Fruit fly (Drosophila melanogaster) S2 (cell line): Measurements from ENCODE around the gene CG32485.

Source experiments
- CG8478 ChIP-seq: fragments of >200 bp; optimal IDR thresholded peaks from 2 replicates; lab custom pipeline; 2018
- CTCF ChIP-seq, 2 experiments: fragments of >200 bp; optimal IDR thresholded peaks; 2 replicates each; lab custom pipeline; 2018

The CG32485 gene

dm6 chr3L:3050185-3050584 lies at the start of gene CG32485:
Gene CG32485 (plus strand): TSS chr3L:3050323.
- TF ChIP-seq CTCF (optimal IDR thresholded peaks at IDR 0.05; lab: Kevin White, UChicago): no peak

DNA sequence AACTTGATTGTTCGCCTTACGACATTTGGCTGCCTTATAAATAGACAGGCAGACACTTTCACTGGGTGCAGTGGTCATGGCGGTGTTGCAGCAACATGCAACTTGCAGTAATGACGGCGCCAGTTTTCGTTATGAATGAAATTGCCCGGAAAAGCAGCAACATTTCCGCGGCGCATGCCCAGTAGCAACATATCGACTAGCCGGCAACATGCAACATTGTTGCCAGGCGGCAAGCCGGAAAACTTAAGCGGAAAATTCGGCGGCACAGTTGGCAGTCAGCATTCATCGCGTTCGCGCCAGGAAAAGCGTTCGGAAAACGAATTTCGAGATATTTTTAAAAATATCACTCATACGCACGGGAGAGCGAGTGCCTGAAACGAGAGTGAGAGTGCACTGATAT lies 48.7 kb upstream of the CG32485 start, which contains the start of gene FMRFaR:
TSS of gene FMRFaR (plus strand) at position 272 of the 400 bp plus-strand sequence.
- no peak for TF ChIP-seq CTCF (optimal IDR thresholded peaks at IDR 0.05; lab: Kevin White, UChicago)
- TF ChIP-seq CG8478 (lab: Kevin White, UChicago): no peak

- TF ChIP-seq CTCF (optimal IDR thresholded peaks at IDR 0.05; lab: Kevin White, UChicago) (no peak), CG8478 (lab: Kevin White, UChicago) (no peak)
Measured at dm6 chr3L:3013496-3013895, 36.6 kb upstream of the CG32485 start.

DNA sequence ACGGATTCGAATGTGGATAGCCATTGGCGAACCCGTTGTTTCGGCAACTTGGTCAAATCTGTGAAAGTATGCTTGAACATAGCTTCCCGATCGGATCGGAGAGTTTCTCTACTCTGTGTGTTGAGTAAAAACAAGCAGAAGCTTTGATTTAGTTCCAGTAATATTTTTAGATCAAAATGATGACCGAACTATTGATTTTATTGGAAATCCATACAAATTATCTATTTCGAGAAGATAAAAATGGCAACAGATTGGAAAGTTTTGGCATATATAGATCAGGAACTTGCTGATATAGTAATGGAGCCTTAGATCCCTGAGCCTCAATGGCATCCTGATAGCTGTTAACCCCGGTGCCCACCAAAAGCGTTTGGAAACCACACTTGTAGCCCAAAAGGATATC lies 34.2 kb upstream of the CG32485 start, which contains the start of gene CG32488:
TSS of gene CG32488 (minus strand) at position 101 of the 400 bp plus-strand sequence.
- no peak for TF ChIP-seq CG8478 (lab: Kevin White, UChicago)
- TF ChIP-seq CTCF (optimal IDR thresholded peaks at IDR 0.05; lab: Kevin White, UChicago): no peak

DNA sequence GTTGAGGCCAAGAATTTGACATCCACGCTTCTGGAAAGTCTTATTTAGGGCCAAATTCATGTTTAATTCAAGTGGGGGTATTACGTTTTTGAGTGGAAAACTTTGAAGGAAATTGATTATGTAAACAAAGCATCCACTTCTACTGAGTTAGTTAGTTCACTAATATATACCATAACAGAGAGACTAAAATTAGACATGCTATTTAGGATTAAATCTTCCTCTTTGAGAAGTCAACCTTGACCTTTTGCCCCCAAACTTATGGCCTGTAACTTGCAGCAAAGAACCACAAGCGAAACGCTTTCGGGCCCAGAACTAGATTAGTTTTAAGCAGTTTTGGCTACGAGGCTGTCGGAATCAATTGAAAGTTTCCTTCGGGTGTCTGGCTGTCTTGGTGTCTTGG lies 33.0 kb upstream of the CG32485 start, which contains the start of gene CG32487:
TSS of gene CG32487 (minus strand) at position 101 of the 400 bp plus-strand sequence.
- no peak for TF ChIP-seq CG8478 (lab: Kevin White, UChicago)
- TF ChIP-seq CTCF (optimal IDR thresholded peaks at IDR 0.05; lab: Kevin White, UChicago): no peak

dm6 chr3L:3026421-3026820 lies 23.7 kb upstream of the CG32485 start, which contains the start of gene aly:
Gene aly (minus strand): TSS chr3L:3026521.
- TF ChIP-seq CTCF (optimal IDR thresholded peaks at IDR 0.05; lab: Kevin White, UChicago) (no peak), CG8478 (lab: Kevin White, UChicago) (no peak)

dm6 chr3L:3034779-3035643 lies 15.1 kb upstream of the CG32485 start, which contains the start of gene CG2162:
Gene CG2162 (plus strand): TSS chr3L:3035196.
- TF ChIP-seq CTCF (optimal IDR thresholded peaks at IDR 0.05; lab: Kevin White, UChicago): no peak
- no peak for TF ChIP-seq CG8478 (lab: Kevin White, UChicago)

- TF ChIP-seq CTCF (optimal IDR thresholded peaks at IDR 0.05; lab: Kevin White, UChicago) (no peak), CG8478 (lab: Kevin White, UChicago) (no peak)
Measured at dm6 chr3L:3035769-3036583, 14.1 kb upstream of the CG32485 start.

DNA sequence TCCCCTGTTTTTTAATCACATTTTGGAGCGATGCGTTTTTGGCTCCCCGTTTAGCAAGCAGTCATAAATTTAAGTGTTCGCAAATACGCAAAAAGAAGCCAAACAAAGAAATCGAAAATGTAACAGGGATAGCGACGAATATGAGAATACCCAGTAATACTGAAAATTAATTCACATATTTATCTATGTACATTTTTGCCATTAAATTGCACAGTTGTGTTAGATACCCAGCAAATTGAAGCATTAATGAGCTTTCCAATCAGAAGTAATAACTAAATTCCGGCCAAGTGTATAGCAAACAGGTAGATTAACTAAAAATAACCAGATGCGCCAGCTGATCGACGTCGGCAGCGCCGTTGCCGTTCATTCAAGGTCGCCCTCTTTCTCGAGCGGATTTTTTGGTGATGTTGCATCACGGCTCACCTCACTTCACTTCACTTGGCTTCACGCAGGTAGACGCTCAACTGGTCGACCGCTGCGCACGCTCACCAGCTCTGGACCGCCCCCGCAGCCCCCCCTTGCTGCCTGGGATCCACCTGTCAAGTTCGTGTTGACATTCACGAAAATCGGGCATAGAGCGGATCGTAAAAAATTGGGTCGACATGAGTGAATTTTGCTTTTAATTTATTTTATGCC lies 13.1 kb upstream of the CG32485 start:
- TF ChIP-seq CTCF (optimal IDR thresholded peaks at IDR 0.05; lab: Kevin White, UChicago): no peak
- no peak for TF ChIP-seq CG8478 (lab: Kevin White, UChicago)

DNA sequence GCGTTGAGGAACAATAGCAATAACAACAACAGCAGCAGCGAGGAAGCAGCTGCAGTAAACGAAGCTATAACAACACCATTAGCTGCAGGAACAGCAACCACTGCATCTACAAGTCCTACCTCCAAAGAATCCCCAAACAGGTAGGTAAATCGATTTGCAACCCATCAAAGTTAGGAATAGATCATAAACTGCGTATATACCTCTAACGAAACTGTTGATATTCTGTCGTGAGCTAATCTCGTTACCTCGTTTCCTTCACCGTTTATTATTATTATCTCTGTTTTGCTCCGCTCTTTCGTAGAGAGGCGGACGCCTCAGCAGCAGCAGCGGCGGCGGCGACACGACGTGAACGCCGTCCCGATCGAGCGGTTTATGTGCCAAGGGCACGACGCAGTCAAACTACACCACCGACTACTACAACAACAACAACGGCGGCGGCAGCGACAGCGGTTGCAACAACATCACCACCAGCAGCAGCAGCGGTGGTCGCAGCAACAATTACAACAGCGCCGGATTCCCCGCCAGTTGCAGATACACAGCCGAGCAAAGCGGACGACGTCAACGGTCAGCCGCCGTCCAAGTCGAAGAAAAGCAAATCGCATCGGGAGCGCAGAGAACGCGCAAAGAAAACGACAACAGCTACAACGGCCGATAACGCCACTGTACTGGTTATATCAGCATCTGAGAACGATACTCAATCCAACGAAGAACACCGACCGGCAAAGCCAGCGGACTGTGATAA lies 12.1 kb upstream of the CG32485 start:
- TF ChIP-seq CTCF (optimal IDR thresholded peaks at IDR 0.05; lab: Kevin White, UChicago) (no peak), CG8478 (lab: Kevin White, UChicago) (no peak)

- no peak for TF ChIP-seq CG8478 (lab: Kevin White, UChicago)
- TF ChIP-seq CTCF (optimal IDR thresholded peaks at IDR 0.05; lab: Kevin White, UChicago): no peak
Measured at dm6 chr3L:3042150-3043049, 7.7 kb upstream of the CG32485 start, which contains the start of gene Prx4. Gene Prx4 (plus strand): TSS chr3L:3042359.

- TF ChIP-seq CG8478 (lab: Kevin White, UChicago): no peak
- TF ChIP-seq CTCF (optimal IDR thresholded peaks at IDR 0.05; lab: Kevin White, UChicago): no peak
Measured at dm6 chr3L:3045256-3045743, 4.8 kb upstream of the CG32485 start.
